Fruit fly (Drosophila melanogaster) whole organism, pupa: ENCODE results near the gene mthl9.

Source experiments
- CG10348 ChIP-seq: fragments of 200-800 bp; sonication (Bioruptor generic); IDR thresholded peaks from 2 replicates; pipeline ENCODE4 v1.3.6; 2022; ENCODE audit warnings: missing biosample characterization, missing genetic modification characterization
- CG12605 ChIP-seq: fragments of 200-800 bp; sonication (Bioruptor generic); IDR thresholded peaks from 2 replicates; pipeline ENCODE4 v1.3.6; 2022; ENCODE audit warnings: missing biosample characterization, missing genetic modification characterization
- CG13204 ChIP-seq: fragments of 200-800 bp; sonication (Bioruptor generic); optimal IDR thresholded peaks from 2 replicates; lab custom pipeline; 2018; ENCODE audit warnings: missing biosample characterization, mild to moderate bottlenecking, missing genetic modification characterization, moderate library complexity
- CG14655 ChIP-seq: fragments of 200-800 bp; sonication (Bioruptor generic); optimal IDR thresholded peaks from 3 replicates; lab custom pipeline; 2017; ENCODE audit warnings: mild to moderate bottlenecking, missing biosample characterization, missing genetic modification reagents, missing genetic modification characterization
- CG15710 ChIP-seq: fragments of 200-800 bp; sonication (Bioruptor generic); optimal IDR thresholded peaks from 2 replicates; lab custom pipeline; 2018; ENCODE audit warnings: missing biosample characterization, mild to moderate bottlenecking, missing genetic modification characterization, moderate library complexity
- CG8159 ChIP-seq: fragments of 200-800 bp; sonication (Bioruptor generic); optimal IDR thresholded peaks from 3 replicates; lab custom pipeline; 2018; ENCODE audit warnings: missing biosample characterization, mild to moderate bottlenecking, missing genetic modification characterization, moderate library complexity
- CG8301 ChIP-seq: fragments of 200-800 bp; sonication (Bioruptor generic); optimal IDR thresholded peaks from 2 replicates; lab custom pipeline; 2018; ENCODE audit warnings: missing biosample characterization, mild to moderate bottlenecking, missing genetic modification characterization
- Ets98B ChIP-seq: fragments of 200-800 bp; sonication (Bioruptor generic); IDR thresholded peaks from 2 replicates; pipeline ENCODE4 v1.3.6; 2022; ENCODE audit warnings: missing biosample characterization, missing genetic modification characterization
- Snoo ChIP-seq: fragments of 200-800 bp; sonication (Bioruptor generic); optimal IDR thresholded peaks from 3 replicates; lab custom pipeline; 2017; ENCODE audit warnings: missing biosample characterization, mild to moderate bottlenecking, missing genetic modification characterization, inconsistent platforms

- TF ChIP-seq CG15710: no peak
- no peak for TF ChIP-seq CG8301 (tag; lab: Kevin White, UChicago)
- TF ChIP-seq Ets98B (GFP tag; lab: Robert Waterston, UW): no peak
- no peak for TF ChIP-seq Snoo (tag; lab: Kevin White, UChicago)
- no peak for TF ChIP-seq CG14655 (GFP tag; lab: Kevin White, UChicago)
- TF ChIP-seq CG8159 (tag; lab: Kevin White, UChicago): no peak
- no peak for TF ChIP-seq CG13204 (GFP tag; lab: Kevin White, UChicago)
- no peak for TF ChIP-seq CG10348 (GFP tag; lab: Robert Waterston, UW)
- no peak for TF ChIP-seq CG12605 (GFP tag; lab: Robert Waterston, UW)
Measured at dm6 chr3L:371228-371627, 39.1 kb upstream of the mthl9 start.
